Fruit fly (Drosophila melanogaster) whole organism, embryonic: ENCODE data around the gene CG13609.

Experiments
- CG10431 ChIP-seq: fragments of 200-800 bp; sonication (Bioruptor generic); optimal IDR thresholded peaks from 3 replicates; lab custom pipeline; 2018; ENCODE audit warnings: missing biosample characterization, mild to moderate bottlenecking, missing genetic modification characterization
- CG10543 ChIP-seq: fragments of 200-800 bp; sonication (Bioruptor generic); optimal IDR thresholded peaks from 3 replicates; lab custom pipeline; 2017; ENCODE audit warnings: missing biosample characterization, mild to moderate bottlenecking, missing genetic modification characterization, moderate library complexity
- CG11560 ChIP-seq: fragments of 200-800 bp; sonication (Bioruptor generic); IDR thresholded peaks from 3 replicates; pipeline ENCODE4 v1.3.6; 2022; ENCODE audit warnings: missing biosample characterization, missing genetic modification characterization
- CG14050 ChIP-seq: fragments of 200-800 bp; sonication (Bioruptor generic); IDR thresholded peaks from 3 replicates; pipeline ENCODE4 v1.3.6; 2022; ENCODE audit warnings: missing biosample characterization, missing genetic modification characterization
- CG14710 ChIP-seq: fragments of 200-800 bp; sonication (Bioruptor generic); optimal IDR thresholded peaks from 3 replicates; lab custom pipeline; 2019; ENCODE audit warnings: missing biosample characterization, mild to moderate bottlenecking, missing genetic modification characterization, moderate library complexity
- CG15514 ChIP-seq: fragments of 200-800 bp; sonication (Bioruptor generic); optimal IDR thresholded peaks from 3 replicates; lab custom pipeline; 2017; ENCODE audit warnings: missing biosample characterization, missing genetic modification characterization, mild to moderate bottlenecking, moderate library complexity, missing genetic modification reagents
- CG1602 ChIP-seq: fragments of 200-800 bp; sonication (Bioruptor generic); optimal IDR thresholded peaks from 3 replicates; lab custom pipeline; 2016; ENCODE audit warnings: missing biosample characterization, missing genetic modification characterization
- CG17359 ChIP-seq: fragments of 200-800 bp; sonication (Bioruptor generic); optimal IDR thresholded peaks from 3 replicates; lab custom pipeline; 2018; ENCODE audit warnings: missing biosample characterization, mild to moderate bottlenecking, missing genetic modification characterization, moderate library complexity
- CG17568 ChIP-seq: fragments of 200-800 bp; sonication (Bioruptor generic); optimal IDR thresholded peaks from 2 replicates; lab custom pipeline; 2018; ENCODE audit warnings: missing biosample characterization, mild to moderate bottlenecking, missing genetic modification characterization, moderate library complexity
- CG17802 ChIP-seq: fragments of 200-800 bp; sonication (Bioruptor generic); optimal IDR thresholded peaks from 2 replicates; lab custom pipeline; 2018; ENCODE audit warnings: missing biosample characterization, mild to moderate bottlenecking, missing genetic modification characterization, moderate library complexity
- CG2678 ChIP-seq: fragments of 200-800 bp; sonication (Bioruptor generic); optimal IDR thresholded peaks from 3 replicates; lab custom pipeline; 2019; ENCODE audit warnings: missing biosample characterization, mild to moderate bottlenecking, missing genetic modification characterization, moderate library complexity
- CG32532 ChIP-seq: fragments of 200-800 bp; sonication (Bioruptor generic); IDR thresholded peaks from 2 replicates; pipeline ENCODE4 v1.3.6; 2022; ENCODE audit warnings: missing biosample characterization, missing genetic modification characterization
- CG3726 ChIP-seq: fragments of 200-800 bp; sonication (Bioruptor generic); IDR thresholded peaks from 3 replicates; pipeline ENCODE4, ENCODE4 v1.3.6; 2022; ENCODE audit warnings: missing biosample characterization, missing genetic modification characterization
- CG6175 ChIP-seq: fragments of 200-800 bp; sonication (Bioruptor generic); IDR thresholded peaks from 3 replicates; pipeline ENCODE4 v1.3.6; 2022; ENCODE audit warnings: missing biosample characterization, missing genetic modification characterization
- CG7556 ChIP-seq: fragments of 200-800 bp; sonication (Bioruptor generic); optimal IDR thresholded peaks from 2 replicates; lab custom pipeline; 2017; ENCODE audit warnings: missing biosample characterization, mild to moderate bottlenecking, missing genetic modification characterization
- CG8359 ChIP-seq: fragments of 200-800 bp; sonication (Bioruptor generic); optimal IDR thresholded peaks from 2 replicates; lab custom pipeline; 2017; ENCODE audit warnings: missing biosample characterization, mild to moderate bottlenecking, missing genetic modification characterization, borderline replicate concordance
- CG9609 ChIP-seq: fragments of 200-800 bp; sonication (Bioruptor generic); optimal IDR thresholded peaks from 3 replicates; lab custom pipeline; 2016; ENCODE audit warnings: missing biosample characterization, missing genetic modification characterization
- Chrac-16 ChIP-seq: fragments of 200-800 bp; sonication (Bioruptor generic); optimal IDR thresholded peaks from 3 replicates; lab custom pipeline; 2016; ENCODE audit warnings: missing biosample characterization, missing genetic modification characterization
- Dip3 ChIP-seq: fragments of 200-800 bp; sonication (Bioruptor generic); optimal IDR thresholded peaks from 3 replicates; lab custom pipeline; 2016; ENCODE audit warnings: missing biosample characterization, missing genetic modification characterization
- Eip74EF ChIP-seq, 2 experiments: fragments of 200-800 bp in 1 of 2; fragments of >200 bp in 1 of 2; sonication (Bioruptor generic) in 1 of 2; optimal IDR thresholded peaks; 2 replicates each; lab custom pipeline; 2017 to 2019; ENCODE audit warnings: missing biosample characterization in 2 of 2, missing genetic modification characterization in 2 of 2, mild to moderate bottlenecking in 1 of 2, moderate library complexity in 1 of 2
- Elba2 ChIP-seq: fragments of 200-800 bp; sonication (Bioruptor generic); optimal IDR thresholded peaks from 3 replicates; lab custom pipeline; 2016; ENCODE audit warnings: missing biosample characterization, missing genetic modification characterization
- Fer2 ChIP-seq: fragments of 200-800 bp; sonication (Bioruptor generic); optimal IDR thresholded peaks from 2 replicates; lab custom pipeline; 2018; ENCODE audit warnings: missing biosample characterization, mild to moderate bottlenecking, missing genetic modification characterization, moderate library complexity
- Lim3 ChIP-seq: fragments of 200-800 bp; sonication (Bioruptor generic); IDR thresholded peaks from 2 replicates; pipeline ENCODE4 v1.3.6; 2022; ENCODE audit warnings: missing biosample characterization, missing genetic modification characterization
- MBD-R2 ChIP-seq: fragments of 200-800 bp; sonication (Bioruptor generic); IDR thresholded peaks from 2 replicates; pipeline ENCODE4 v1.3.6; 2022; ENCODE audit warnings: missing biosample characterization, missing genetic modification characterization
- Mad ChIP-seq: fragments of 200-800 bp; sonication (Bioruptor generic); optimal IDR thresholded peaks from 2 replicates; lab custom pipeline; 2016; ENCODE audit warnings: missing biosample characterization, missing genetic modification characterization
- Rx ChIP-seq: fragments of 200-800 bp; sonication (Bioruptor generic); IDR thresholded peaks from 2 replicates; pipeline ENCODE4 v1.3.6; 2022; ENCODE audit warnings: missing biosample characterization, missing genetic modification characterization
- Sox100B ChIP-seq: fragments of 200-800 bp; sonication (Bioruptor generic); optimal IDR thresholded peaks from 3 replicates; lab custom pipeline; 2018; ENCODE audit warnings: missing biosample characterization, mild to moderate bottlenecking, missing genetic modification characterization
- Sry-δ ChIP-seq: fragments of 200-800 bp; sonication (Bioruptor generic); optimal IDR thresholded peaks from 2 replicates; lab custom pipeline; 2016; ENCODE audit warnings: missing biosample characterization, missing genetic modification characterization
- al ChIP-seq: fragments of 200-800 bp; sonication (Bioruptor generic); IDR thresholded peaks from 2 replicates; pipeline ENCODE4 v1.3.6; 2022; ENCODE audit warnings: missing biosample characterization, missing genetic modification characterization
- bigmax ChIP-seq: fragments of 200-800 bp; sonication (Bioruptor generic); optimal IDR thresholded peaks from 2 replicates; lab custom pipeline; 2018; ENCODE audit warnings: missing biosample characterization, mild to moderate bottlenecking, missing genetic modification characterization
- cad ChIP-seq: fragments of >200 bp; optimal IDR thresholded peaks from 2 replicates; lab custom pipeline; 2017; ENCODE audit warnings: missing biosample characterization, missing genetic modification characterization
- cg ChIP-seq: fragments of 200-800 bp; sonication (Bioruptor generic); optimal IDR thresholded peaks from 3 replicates; lab custom pipeline; 2019; ENCODE audit warnings: missing biosample characterization, mild to moderate bottlenecking, missing genetic modification characterization, moderate library complexity
- crc ChIP-seq: fragments of 200-800 bp; sonication (Bioruptor generic); optimal IDR thresholded peaks from 2 replicates; lab custom pipeline; 2016; ENCODE audit warnings: missing biosample characterization, missing genetic modification characterization
- dpn ChIP-seq, 2 experiments: fragments of 200-800 bp; sonication (Bioruptor generic); optimal IDR thresholded peaks; 3 replicates each; lab custom pipeline; 2016; ENCODE audit warnings: missing biosample characterization in 2 of 2, missing genetic modification characterization in 2 of 2
- fru ChIP-seq: fragments of >200 bp; optimal IDR thresholded peaks from 2 replicates; lab custom pipeline; 2017
- gro ChIP-seq: fragments of 200-800 bp; sonication (Bioruptor generic); optimal IDR thresholded peaks from 2 replicates; lab custom pipeline; 2016; ENCODE audit warnings: missing biosample characterization, missing genetic modification characterization
- insv ChIP-seq, 2 experiments: fragments of 200-800 bp; sonication (Bioruptor generic); optimal IDR thresholded peaks; 3 replicates each; lab custom pipeline; 2016 to 2018; ENCODE audit warnings: missing biosample characterization in 2 of 2, missing genetic modification characterization in 2 of 2
- nom ChIP-seq: fragments of 200-800 bp; sonication (Bioruptor generic); optimal IDR thresholded peaks from 2 replicates; lab custom pipeline; 2017; ENCODE audit warnings: missing biosample characterization, missing genetic modification characterization, mild to moderate bottlenecking, moderate library complexity, missing genetic modification reagents
- ro ChIP-seq: fragments of 200-800 bp; sonication (Bioruptor generic); IDR thresholded peaks from 2 replicates; pipeline ENCODE4 v1.3.6; 2022; ENCODE audit warnings: missing biosample characterization, missing genetic modification characterization
- schlank ChIP-seq: fragments of 200-800 bp; sonication (Bioruptor generic); optimal IDR thresholded peaks from 2 replicates; lab custom pipeline; 2018; ENCODE audit warnings: missing biosample characterization, mild to moderate bottlenecking, missing genetic modification characterization
- sd ChIP-seq: fragments of 200-800 bp; sonication (Bioruptor generic); optimal IDR thresholded peaks from 3 replicates; lab custom pipeline; 2018; ENCODE audit warnings: missing biosample characterization, mild to moderate bottlenecking, missing genetic modification characterization, moderate library complexity
- sna ChIP-seq: fragments of 200-800 bp; sonication (Bioruptor generic); IDR thresholded peaks from 2 replicates; pipeline ENCODE4 v1.3.6; 2022; ENCODE audit warnings: missing biosample characterization, missing genetic modification characterization; ENCODE audit not compliant: partially characterized antibody
- so ChIP-seq: fragments of 200-800 bp; sonication (Bioruptor generic); IDR thresholded peaks from 3 replicates; pipeline ENCODE4 v1.3.6; 2022; ENCODE audit warnings: missing biosample characterization, missing genetic modification characterization
- tin ChIP-seq: fragments of 200-800 bp; sonication (Bioruptor generic); optimal IDR thresholded peaks from 3 replicates; lab custom pipeline; 2016; ENCODE audit warnings: missing biosample characterization, missing genetic modification characterization
- tio ChIP-seq: fragments of 200-800 bp; sonication (Bioruptor generic); optimal IDR thresholded peaks from 2 replicates; lab custom pipeline; 2017; ENCODE audit warnings: missing biosample characterization, missing genetic modification characterization, inconsistent platforms
- tx ChIP-seq: fragments of 200-800 bp; sonication (Bioruptor generic); optimal IDR thresholded peaks from 2 replicates; lab custom pipeline; 2016; ENCODE audit warnings: missing biosample characterization, missing genetic modification characterization
- vnd ChIP-seq: fragments of 200-800 bp; sonication (Bioruptor generic); IDR thresholded peaks from 3 replicates; pipeline ENCODE4 v1.3.6; 2022; ENCODE audit warnings: missing biosample characterization, missing genetic modification characterization; ENCODE audit not compliant: partially characterized antibody
- zen2 ChIP-seq: fragments of 200-800 bp; sonication (Bioruptor generic); IDR thresholded peaks from 3 replicates; pipeline ENCODE4 v1.3.6; 2022; ENCODE audit warnings: missing biosample characterization, missing genetic modification characterization; ENCODE audit not compliant: partially characterized antibody
- zfh1 ChIP-seq: fragments of 200-800 bp; sonication (Bioruptor generic); IDR thresholded peaks from 3 replicates; pipeline ENCODE4 v1.3.6; 2022; ENCODE audit warnings: missing biosample characterization, missing genetic modification characterization

The CG13609 gene

DNA sequence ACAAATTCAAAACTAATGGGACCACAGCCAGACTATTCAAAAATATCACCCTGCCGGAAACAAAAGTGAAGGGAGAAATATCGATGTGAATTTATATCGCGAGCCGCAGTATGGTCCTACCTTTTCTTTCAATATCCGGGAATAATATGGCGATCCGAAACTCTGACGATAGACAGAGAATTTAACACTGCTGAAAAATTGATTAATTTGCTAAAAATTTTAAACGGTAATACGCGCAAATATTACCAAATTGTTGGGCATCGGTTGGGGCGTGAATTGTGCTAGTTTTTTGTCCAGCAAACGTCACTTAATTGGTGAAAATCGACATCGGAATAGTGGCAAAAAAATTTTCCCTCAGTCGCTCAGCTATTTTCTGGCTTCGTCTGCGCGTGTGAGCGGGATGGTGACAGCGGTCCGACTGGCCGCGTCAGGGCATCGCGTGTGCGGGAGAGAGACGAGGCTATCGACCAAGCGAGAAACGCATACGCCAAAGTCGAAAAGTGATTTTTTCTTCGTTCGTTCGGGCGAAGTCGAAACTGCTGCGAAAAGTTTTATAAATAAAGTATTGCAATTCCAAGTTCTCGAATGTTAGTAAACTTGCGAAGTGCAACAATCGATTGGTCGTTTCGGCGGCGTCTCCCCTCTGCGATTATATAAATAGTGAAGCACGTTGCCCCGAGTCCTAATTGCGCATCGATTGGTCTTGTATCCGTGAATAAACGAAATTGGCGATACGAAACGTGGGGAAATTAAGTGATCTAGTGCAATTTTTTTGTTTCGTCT is 3.8 kb downstream of the CG13609 start, which contains the start of gene mask (continued):
- TF ChIP-seq Rx (GFP tag; lab: Robert Waterston, UW) = peak; percentile 88
- peak; percentile 77 for TF ChIP-seq CG14710
- no peak for TF ChIP-seq zen2 (GFP tag; lab: Robert Waterston, UW)
- TF ChIP-seq Chrac-16 = peak; percentile 27
- TF ChIP-seq CG9609 (GFP tag; lab: Kevin White, UChicago) = peak; percentile 74
- peak; percentile 90 for TF ChIP-seq Sry-δ
- peak; percentile 80 for TF ChIP-seq Dip3 (GFP tag; lab: Kevin White, UChicago)
- peak; percentile 33 to 86 for TF ChIP-seq dpn (GFP tag; optimal IDR thresholded peaks at IDR 0.05; lab: Kevin White, UChicago)
- peak; percentile 83 for TF ChIP-seq CG32532 (GFP tag; lab: Robert Waterston, UW)
- TF ChIP-seq MBD-R2 (GFP tag; lab: Robert Waterston, UW) = no peak
- TF ChIP-seq cad = no peak
- TF ChIP-seq CG17568 (GFP tag; lab: Kevin White, UChicago) = peak; percentile 58
- peak; percentile 30 for TF ChIP-seq tx (GFP tag; lab: Kevin White, UChicago)
- TF ChIP-seq CG2678 = peak; percentile 59
- TF ChIP-seq CG10543 = peak; percentile 92
- TF ChIP-seq CG17802 = peak; percentile 53
- peak; percentile 52 for TF ChIP-seq tin
- peak; percentile 86 for TF ChIP-seq zfh1 (GFP tag; lab: Robert Waterston, UW)
- peak; percentile 75 for TF ChIP-seq Sox100B (GFP tag; lab: Kevin White, UChicago)
- peak; percentile 86 for TF ChIP-seq schlank (tag; lab: Kevin White, UChicago)
- no peak; the same call in 1 of the 2 replicates for TF ChIP-seq ro
- TF ChIP-seq CG11560 (tag; lab: Robert Waterston, UW) = no peak; the same call in 2 of the 3 replicates
- peak; percentile 47 for TF ChIP-seq CG8359 (GFP tag; lab: Kevin White, UChicago)
- peak; percentile 75 for TF ChIP-seq Mad
- peak; percentile 76 for TF ChIP-seq CG15514
- TF ChIP-seq CG17359 = peak; percentile 63
- peak; percentile 52 for TF ChIP-seq cg
- TF ChIP-seq crc (GFP tag; lab: Kevin White, UChicago) = peak; percentile 82
- peak; percentile 65; the same call in 1 of the 3 replicates for TF ChIP-seq CG3726 (GFP tag; lab: Robert Waterston, UW)
- no peak for TF ChIP-seq tio (GFP tag; lab: Kevin White, UChicago)
- TF ChIP-seq CG1602 (GFP tag; lab: Kevin White, UChicago) = peak; percentile 42
- peak in 1 of 2 experiments; percentile 71 for TF ChIP-seq insv (GFP tag; optimal IDR thresholded peaks at IDR 0.05; lab: Kevin White, UChicago)
- peak; percentile 70 for TF ChIP-seq al (GFP tag; lab: Robert Waterston, UW)
- peak; percentile 58 for TF ChIP-seq CG14050 (GFP tag; lab: Robert Waterston, UW)
- peak; percentile 68; the same call in 1 of the 3 replicates for TF ChIP-seq CG6175 (GFP tag; lab: Robert Waterston, UW)
- TF ChIP-seq CG7556 = peak; percentile 19
- TF ChIP-seq fru (lab: Kevin White, UChicago) = no peak
- peak; percentile 69; the same call in 1 of the 3 replicates for TF ChIP-seq so (GFP tag; lab: Robert Waterston, UW)
- TF ChIP-seq vnd (GFP tag; lab: Robert Waterston, UW) = no peak; the same call in 2 of the 3 replicates
- TF ChIP-seq Lim3 (GFP tag; lab: Robert Waterston, UW) = no peak
- TF ChIP-seq Elba2 (GFP tag; lab: Kevin White, UChicago) = no peak
- TF ChIP-seq CG10431 (GFP tag; lab: Kevin White, UChicago) = peak; percentile 77
- peak in 1 of 2 experiments; percentile 25 for TF ChIP-seq Eip74EF (GFP tag; optimal IDR thresholded peaks at IDR 0.05; lab: Kevin White, UChicago)
- peak; percentile 62 for TF ChIP-seq nom (GFP tag; lab: Kevin White, UChicago)
- TF ChIP-seq sna (GFP tag; lab: Robert Waterston, UW) = no peak
- TF ChIP-seq Fer2 (tag; lab: Kevin White, UChicago) = peak; percentile 82
- TF ChIP-seq gro (GFP tag; lab: Kevin White, UChicago) = peak; percentile 76
- peak; percentile 12 for TF ChIP-seq bigmax
- no peak for TF ChIP-seq sd (tag; lab: Kevin White, UChicago)
